Fruit fly (Drosophila melanogaster) whole organism, embryonic: ENCODE measurements around the gene ninaG.

Experiments used
- Asciz ChIP-seq: fragments of 200-800 bp; sonication (Bioruptor generic); optimal IDR thresholded peaks from 2 replicates; lab custom pipeline; 2017; ENCODE audit warnings: missing biosample characterization, mild to moderate bottlenecking, missing genetic modification characterization, missing genetic modification reagents
- CG10267 ChIP-seq: fragments of 200-800 bp; sonication (Bioruptor generic); optimal IDR thresholded peaks from 2 replicates; lab custom pipeline; 2018; ENCODE audit warnings: missing biosample characterization, mild to moderate bottlenecking, missing genetic modification characterization, moderate library complexity
- CG13287 ChIP-seq: fragments of 200-800 bp; sonication (Bioruptor generic); IDR thresholded peaks from 2 replicates; pipeline ENCODE4 v1.3.6; 2022; ENCODE audit warnings: missing biosample characterization, missing genetic modification characterization; ENCODE audit not compliant: partially characterized antibody
- CG13296 ChIP-seq: fragments of 200-800 bp; sonication (Bioruptor generic); optimal IDR thresholded peaks from 3 replicates; lab custom pipeline; 2018; ENCODE audit warnings: missing biosample characterization, mild to moderate bottlenecking, missing genetic modification characterization
- CG15479 ChIP-seq: fragments of 200-800 bp; sonication (Bioruptor generic); optimal IDR thresholded peaks from 3 replicates; lab custom pipeline; 2019; ENCODE audit warnings: missing biosample characterization, mild to moderate bottlenecking, missing genetic modification characterization, moderate library complexity
- CG16813 ChIP-seq: fragments of 200-800 bp; sonication (Bioruptor generic); IDR thresholded peaks from 3 replicates; pipeline ENCODE4 v1.3.6; 2022; ENCODE audit warnings: missing biosample characterization, missing genetic modification characterization; ENCODE audit not compliant: partially characterized antibody
- CG2199 ChIP-seq: fragments of 200-800 bp; sonication (Bioruptor generic); IDR thresholded peaks from 3 replicates; pipeline ENCODE4 v1.3.6; 2022; ENCODE audit warnings: missing biosample characterization, missing genetic modification characterization
- CG2712 ChIP-seq: fragments of 200-800 bp; optimal IDR thresholded peaks from 3 replicates; lab custom pipeline; 2019; ENCODE audit warnings: missing biosample characterization, mild to moderate bottlenecking, missing genetic modification characterization, moderate library complexity
- CG31365 ChIP-seq: fragments of 200-800 bp; sonication (Bioruptor generic); optimal IDR thresholded peaks from 2 replicates; lab custom pipeline; 2018; ENCODE audit warnings: missing biosample characterization, mild to moderate bottlenecking, missing genetic modification characterization
- CG31388 ChIP-seq: fragments of 200-800 bp; sonication (Bioruptor generic); optimal IDR thresholded peaks from 2 replicates; lab custom pipeline; 2016; ENCODE audit warnings: missing biosample characterization, missing genetic modification characterization
- CG34224 ChIP-seq: fragments of 200-800 bp; sonication (Bioruptor generic); IDR thresholded peaks from 3 replicates; pipeline ENCODE4 v1.3.6; 2022; ENCODE audit warnings: missing biosample characterization, missing genetic modification characterization; ENCODE audit not compliant: partially characterized antibody
- CG4360 ChIP-seq: fragments of 200-800 bp; sonication (Bioruptor generic); IDR thresholded peaks from 2 replicates; pipeline ENCODE4 v1.3.6; 2022; ENCODE audit warnings: missing biosample characterization, missing genetic modification characterization
- CG4404 ChIP-seq: fragments of 200-800 bp; sonication (Bioruptor generic); IDR thresholded peaks from 2 replicates; pipeline ENCODE4 v1.3.6; 2022; ENCODE audit warnings: missing biosample characterization, missing genetic modification characterization
- CG6791 ChIP-seq: fragments of 200-800 bp; sonication (Bioruptor generic); IDR thresholded peaks from 3 replicates; pipeline ENCODE4 v1.3.6; 2022; ENCODE audit warnings: missing biosample characterization, missing genetic modification characterization; ENCODE audit not compliant: partially characterized antibody
- CG7372 ChIP-seq: fragments of 200-800 bp; sonication (Bioruptor generic); IDR thresholded peaks from 2 replicates; pipeline ENCODE4 v1.3.6; 2022; ENCODE audit warnings: missing biosample characterization, missing genetic modification characterization
- CG8089 ChIP-seq: fragments of 200-800 bp; sonication (Bioruptor generic); optimal IDR thresholded peaks from 3 replicates; lab custom pipeline; 2016; ENCODE audit warnings: missing biosample characterization, missing genetic modification characterization
- CG8290 ChIP-seq, 3 experiments: fragments of 200-800 bp; sonication (Bioruptor generic); optimal IDR thresholded peaks; 2 replicates each; lab custom pipeline; 2016 to 2019; ENCODE audit warnings: missing biosample characterization in 3 of 3, missing genetic modification characterization in 3 of 3, mild to moderate bottlenecking in 2 of 3, moderate library complexity in 1 of 3
- Dek ChIP-seq: fragments of 200-800 bp; sonication (Bioruptor generic); optimal IDR thresholded peaks from 3 replicates; lab custom pipeline; 2019; ENCODE audit warnings: missing biosample characterization, mild to moderate bottlenecking, missing genetic modification characterization, moderate library complexity
- Dfd ChIP-seq, 2 experiments: fragments of >200 bp; optimal IDR thresholded peaks; 2 replicates each; lab custom pipeline; 2017; ENCODE audit warnings: missing biosample characterization in 2 of 2, missing genetic modification characterization in 2 of 2
- Dp ChIP-seq: fragments of 200-800 bp; sonication (Bioruptor generic); optimal IDR thresholded peaks from 2 replicates; lab custom pipeline; 2018; ENCODE audit warnings: missing biosample characterization, mild to moderate bottlenecking, missing genetic modification characterization, moderate library complexity
- Dref ChIP-seq: fragments of 200-800 bp; sonication (Bioruptor generic); IDR thresholded peaks from 2 replicates; pipeline ENCODE4 v1.3.6; 2022; ENCODE audit warnings: missing biosample characterization, missing genetic modification characterization
- Ets97D ChIP-seq: fragments of 200-800 bp; sonication (Bioruptor generic); optimal IDR thresholded peaks from 3 replicates; lab custom pipeline; 2016; ENCODE audit warnings: missing biosample characterization, missing genetic modification characterization
- Myb ChIP-seq: fragments of 200-800 bp; sonication (Bioruptor generic); optimal IDR thresholded peaks from 2 replicates; lab custom pipeline; 2016; ENCODE audit warnings: missing biosample characterization, missing genetic modification characterization
- Xrp1 ChIP-seq: fragments of 200-800 bp; sonication (Bioruptor generic); IDR thresholded peaks from 2 replicates; pipeline ENCODE4 v1.3.6; 2022; ENCODE audit warnings: missing biosample characterization, missing genetic modification characterization
- ara ChIP-seq: fragments of 200-800 bp; sonication (Bioruptor generic); IDR thresholded peaks from 2 replicates; pipeline ENCODE4 v1.3.6; 2022; ENCODE audit warnings: missing biosample characterization, missing genetic modification characterization
- gfzf ChIP-seq: fragments of 200-800 bp; sonication (Bioruptor generic); optimal IDR thresholded peaks from 2 replicates; lab custom pipeline; 2016; ENCODE audit warnings: missing biosample characterization, mild to moderate bottlenecking, missing genetic modification characterization, moderate library complexity
- hbn ChIP-seq: fragments of 200-800 bp; sonication (Bioruptor generic); IDR thresholded peaks from 2 replicates; pipeline ENCODE4 v1.3.6; 2022; ENCODE audit warnings: missing biosample characterization, missing genetic modification characterization; ENCODE audit not compliant: partially characterized antibody
- hkb ChIP-seq, 2 experiments: fragments of 200-800 bp in 1 of 2; fragments of >200 bp in 1 of 2; sonication (Bioruptor generic) in 1 of 2; IDR thresholded peaks in 1 of 2; optimal IDR thresholded peaks in 1 of 2; 2 replicates each; pipeline versions ENCODE4 v1.3.6 to Lab custom; 2017 to 2022; ENCODE audit warnings: missing biosample characterization in 1 of 2, missing genetic modification characterization in 1 of 2
- insv ChIP-seq, 2 experiments: fragments of 200-800 bp; sonication (Bioruptor generic); optimal IDR thresholded peaks; 3 replicates each; lab custom pipeline; 2016 to 2018; ENCODE audit warnings: missing biosample characterization in 2 of 2, missing genetic modification characterization in 2 of 2
- knrl ChIP-seq: fragments of 200-800 bp; sonication (Bioruptor generic); IDR thresholded peaks from 3 replicates; pipeline ENCODE4 v1.3.6; 2022; ENCODE audit warnings: missing biosample characterization, missing genetic modification characterization; ENCODE audit not compliant: partially characterized antibody
- nerfin-2 ChIP-seq: fragments of 200-800 bp; sonication (Bioruptor generic); IDR thresholded peaks from 2 replicates; pipeline ENCODE4 v1.3.6; 2022; ENCODE audit warnings: missing biosample characterization, missing genetic modification characterization; ENCODE audit not compliant: partially characterized antibody
- sna ChIP-seq: fragments of 200-800 bp; sonication (Bioruptor generic); IDR thresholded peaks from 2 replicates; pipeline ENCODE4 v1.3.6; 2022; ENCODE audit warnings: missing biosample characterization, missing genetic modification characterization; ENCODE audit not compliant: partially characterized antibody
- stwl ChIP-seq: fragments of 200-800 bp; sonication (Bioruptor generic); optimal IDR thresholded peaks from 3 replicates; lab custom pipeline; 2018; ENCODE audit warnings: missing biosample characterization, mild to moderate bottlenecking, missing genetic modification characterization, moderate library complexity
- unc-4 ChIP-seq: fragments of 200-800 bp; sonication (Bioruptor generic); IDR thresholded peaks from 2 replicates; pipeline ENCODE4 v1.3.6; 2022; ENCODE audit warnings: missing biosample characterization, missing genetic modification characterization; ENCODE audit not compliant: partially characterized antibody
- vnd ChIP-seq: fragments of 200-800 bp; sonication (Bioruptor generic); IDR thresholded peaks from 3 replicates; pipeline ENCODE4 v1.3.6; 2022; ENCODE audit warnings: missing biosample characterization, missing genetic modification characterization; ENCODE audit not compliant: partially characterized antibody
- wdn ChIP-seq: fragments of 200-800 bp; sonication (Bioruptor generic); IDR thresholded peaks from 2 replicates; pipeline ENCODE4 v1.3.6; 2022; ENCODE audit warnings: missing biosample characterization, missing genetic modification characterization
- zen2 ChIP-seq: fragments of 200-800 bp; sonication (Bioruptor generic); IDR thresholded peaks from 3 replicates; pipeline ENCODE4 v1.3.6; 2022; ENCODE audit warnings: missing biosample characterization, missing genetic modification characterization; ENCODE audit not compliant: partially characterized antibody

ninaG gene

dm6 chr3R:11407733-11408134, 13.8 kb downstream of the ninaG start, which contains the start of gene mRpL40 (continued):
- TF ChIP-seq sna, result peak; percentile 42; the same call in 1 of the 2 replicates
- peak; percentile 86 for TF ChIP-seq CG7372 (GFP tag; lab: Robert Waterston, UW)
- TF ChIP-seq Dref (GFP tag; lab: Robert Waterston, UW), result peak; percentile 78
- 0 out of 2 replicates have a peak, but pooled peaks have one; percentile 17 for TF ChIP-seq nerfin-2 (GFP tag; lab: Robert Waterston, UW)
- TF ChIP-seq CG13287, result peak; percentile 73
- TF ChIP-seq knrl (GFP tag; lab: Robert Waterston, UW), result no peak
- peak; percentile 31 for TF ChIP-seq CG10267 (tag; lab: Kevin White, UChicago)
- peak; percentile 52 for TF ChIP-seq CG6791 (GFP tag; lab: Robert Waterston, UW)
- TF ChIP-seq CG8089 (GFP tag; lab: Kevin White, UChicago), result no peak
- peak; percentile 67 for TF ChIP-seq Dp
- TF ChIP-seq CG34224, result peak; percentile 69
- no peak for TF ChIP-seq Xrp1 (GFP tag; lab: Robert Waterston, UW)
- TF ChIP-seq zen2 (GFP tag; lab: Robert Waterston, UW), result peak; percentile 26; the same call in 2 of the 3 replicates
- TF ChIP-seq CG15479 (GFP tag; lab: Kevin White, UChicago), result peak; percentile 81
- 0 out of 3 replicates have a peak, but pooled peaks have one; percentile 14 for TF ChIP-seq vnd (GFP tag; lab: Robert Waterston, UW)
- TF ChIP-seq CG13296 (GFP tag; lab: Kevin White, UChicago), result no peak
- TF ChIP-seq CG16813, result peak; percentile 45; the same call in 2 of the 3 replicates
- no peak for TF ChIP-seq wdn (GFP tag; lab: Robert Waterston, UW)
- TF ChIP-seq insv (GFP tag; optimal IDR thresholded peaks at IDR 0.05; lab: Kevin White, UChicago), result peak; percentile 4 to 95
- peak; percentile 46 for TF ChIP-seq gfzf (GFP tag; lab: Kevin White, UChicago)
- peak; percentile 49 for TF ChIP-seq unc-4 (GFP tag; lab: Robert Waterston, UW)
- TF ChIP-seq hkb (optimal IDR thresholded peaks at IDR 0.05; lab: Kevin White, UChicago), result no peak
- no peak for TF ChIP-seq hkb (GFP tag; IDR thresholded peaks at IDR 0.05; lab: Robert Waterston, UW)
- no peak for TF ChIP-seq Dek (tag; lab: Kevin White, UChicago)
- TF ChIP-seq Myb, result peak; percentile 85
- TF ChIP-seq hbn (GFP tag; lab: Robert Waterston, UW), result peak; percentile 47
- no peak for TF ChIP-seq Asciz (GFP tag; lab: Kevin White, UChicago)
- peak; percentile 2 for TF ChIP-seq CG2712

dm6 chr3R:11402894-11403293, 18.6 kb downstream of the ninaG start:
- TF ChIP-seq Dfd (GFP tag; optimal IDR thresholded peaks at IDR 0.05; lab: Kevin White, UChicago) (peak in 1 of 2 experiments; percentile 88), CG8290 (GFP tag; optimal IDR thresholded peaks at IDR 0.05; lab: Kevin White, UChicago) (peak; percentile 97), CG8290 (tag; optimal IDR thresholded peaks at IDR 0.05; lab: Kevin White, UChicago) (peak in 1 of 2 experiments; percentile 63), CG31388 (GFP tag; lab: Kevin White, UChicago) (no peak), knrl (GFP tag; lab: Robert Waterston, UW) (0 out of 3 replicates have a peak, but pooled peaks have one; percentile 8), CG4404 (GFP tag; lab: Robert Waterston, UW) (no peak), CG2199 (GFP tag; lab: Robert Waterston, UW) (0 out of 3 replicates have a peak, but pooled peaks have one; percentile 8), CG31365 (tag; lab: Kevin White, UChicago) (peak; percentile 94), ara (GFP tag; lab: Robert Waterston, UW) (no peak), Ets97D (GFP tag; lab: Kevin White, UChicago) (peak; percentile 83), CG4360 (GFP tag; lab: Robert Waterston, UW) (no peak), stwl (tag; lab: Kevin White, UChicago) (peak; percentile 92)
